Fruit fly (Drosophila melanogaster): ENCODE results near the gene mid.

Gene mid

dm6 chr2L:5507823-5508438, 46.5 kb downstream of the mid start (continued):
- TF ChIP-seq pdm3 (GFP tag; optimal IDR thresholded peaks at IDR 0.05): no peak
- peak; percentile 27 for TF ChIP-seq lz (GFP tag; optimal IDR thresholded peaks at IDR 0.05)
- no peak for TF ChIP-seq CG16779 (tag; optimal IDR thresholded peaks at IDR 0.05)
- no peak for TF ChIP-seq CG8119 (GFP tag; IDR thresholded peaks at IDR 0.05)
- no peak for TF ChIP-seq Ets21C (GFP tag; optimal IDR thresholded peaks at IDR 0.05)
- no peak for TF ChIP-seq fkh (GFP tag; optimal IDR thresholded peaks at IDR 0.05)
- peak; percentile 11 for TF ChIP-seq cyc (GFP tag; optimal IDR thresholded peaks at IDR 0.05)
- no peak for TF ChIP-seq eg (GFP tag; IDR thresholded peaks at IDR 0.05)

- TF ChIP-seq Smox (GFP tag; optimal IDR thresholded peaks at IDR 0.05): no peak
- TF ChIP-seq CG4318 (GFP tag; optimal IDR thresholded peaks at IDR 0.05): no peak
- TF ChIP-seq topi (GFP tag; optimal IDR thresholded peaks at IDR 0.05): no peak
- no peak for TF ChIP-seq Hr4 (GFP tag; optimal IDR thresholded peaks at IDR 0.05)
- no peak for TF ChIP-seq Sox102F (GFP tag; optimal IDR thresholded peaks at IDR 0.05)
- TF ChIP-seq CG32006 (GFP tag; optimal IDR thresholded peaks at IDR 0.05): no peak
- TF ChIP-seq dac (GFP tag; optimal IDR thresholded peaks at IDR 0.05): no peak
- TF ChIP-seq CG10669 (GFP tag; optimal IDR thresholded peaks at IDR 0.05): no peak
- no peak for TF ChIP-seq Ets96B (tag; optimal IDR thresholded peaks at IDR 0.05)
Observed at dm6 chr2L:5514946-5515345, 53.5 kb downstream of the mid start.

Measured in whole organism, prepupa.